1 fruit fly cellular context compared by ENCODE assay signal in the genomic region with DNA sequence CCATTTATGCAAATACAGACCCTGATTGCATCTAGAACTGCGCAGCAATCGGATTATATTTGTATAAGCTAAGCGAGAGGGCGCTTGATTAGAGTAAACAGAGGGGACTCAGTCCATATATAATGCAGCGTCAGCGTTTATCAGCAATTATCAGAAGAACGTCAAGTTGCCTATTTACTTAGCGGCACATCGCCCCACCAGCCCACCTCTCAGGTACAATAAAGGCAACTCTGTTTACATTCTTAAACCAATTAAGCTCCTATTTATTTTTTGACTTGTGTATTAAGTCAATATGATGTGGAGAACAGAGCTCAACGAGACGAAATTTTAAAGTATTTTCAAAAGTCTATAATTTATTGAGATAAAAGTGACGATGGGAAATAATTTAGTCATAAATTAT.
TF ChIP-seq lines count a peak whose summit lies in the region.

No protein-coding gene starts in this region.

TF ChIP-seq in whole organism, embryonic, 481 proteins besides CTCF, POLR2A, EP300 and RAD21 (continued from another document and continues in another):
- peak; percentile 73 for TF ChIP-seq trem (tag; optimal IDR thresholded peaks at IDR 0.05; lab: Kevin White, UChicago)
- TF ChIP-seq Dip3 (GFP tag; optimal IDR thresholded peaks at IDR 0.05; lab: Kevin White, UChicago), result no peak
- TF ChIP-seq onecut (GFP tag; IDR thresholded peaks at IDR 0.05; lab: Robert Waterston, UW), result peak; percentile 89
- TF ChIP-seq CG3281 (GFP tag; optimal IDR thresholded peaks at IDR 0.05; lab: Kevin White, UChicago), result peak; percentile 84
- no peak for TF ChIP-seq Deaf1 (tag; optimal IDR thresholded peaks at IDR 0.05; lab: Kevin White, UChicago)
- no peak for TF ChIP-seq az2 (GFP tag; optimal IDR thresholded peaks at IDR 0.05; lab: Kevin White, UChicago)
- peak; percentile 91 for TF ChIP-seq zfh1 (GFP tag; IDR thresholded peaks at IDR 0.05; lab: Robert Waterston, UW)
- no peak for TF ChIP-seq trh (GFP tag; optimal IDR thresholded peaks at IDR 0.05; lab: Kevin White, UChicago)
- TF ChIP-seq CG13424 (tag; optimal IDR thresholded peaks at IDR 0.05; lab: Kevin White, UChicago), result peak; percentile 60
- peak; percentile 3 for TF ChIP-seq Lhr (GFP tag; optimal IDR thresholded peaks at IDR 0.05; lab: Kevin White, UChicago)
- peak; percentile 24; the same call in 1 of the 2 replicates for TF ChIP-seq lmd (GFP tag; IDR thresholded peaks at IDR 0.05; lab: Robert Waterston, UW)
- no peak for TF ChIP-seq CG16815 (GFP tag; optimal IDR thresholded peaks at IDR 0.05; lab: Kevin White, UChicago)
- TF ChIP-seq CG7357 (GFP tag; IDR thresholded peaks at IDR 0.05; lab: Robert Waterston, UW), result no peak
- no peak for TF ChIP-seq Hsf (GFP tag; optimal IDR thresholded peaks at IDR 0.05; lab: Kevin White, UChicago)
- TF ChIP-seq Awh (GFP tag; IDR thresholded peaks at IDR 0.05; lab: Robert Waterston, UW), result peak; percentile 94
- peak; percentile 80 for TF ChIP-seq CG15514 (GFP tag; optimal IDR thresholded peaks at IDR 0.05; lab: Kevin White, UChicago)
- TF ChIP-seq CG1603 (tag; optimal IDR thresholded peaks at IDR 0.05; lab: Kevin White, UChicago), result peak; percentile 79
- TF ChIP-seq inv (GFP tag; IDR thresholded peaks at IDR 0.05; lab: Robert Waterston, UW; ENCODE audit: partially characterized antibody), result no peak
- no peak for TF ChIP-seq ham (GFP tag; IDR thresholded peaks at IDR 0.05; lab: Robert Waterston, UW)
- TF ChIP-seq Hand (GFP tag; optimal IDR thresholded peaks at IDR 0.05; lab: Kevin White, UChicago), result no peak
- peak; percentile 99 for TF ChIP-seq ATbp (GFP tag; optimal IDR thresholded peaks at IDR 0.05; lab: Kevin White, UChicago)
- TF ChIP-seq CG5245 (GFP tag; optimal IDR thresholded peaks at IDR 0.05; lab: Kevin White, UChicago), result peak; percentile 73
- peak; percentile 77 for TF ChIP-seq Dbx (GFP tag; IDR thresholded peaks at IDR 0.05; lab: Robert Waterston, UW)
- TF ChIP-seq Oaz (GFP tag; IDR thresholded peaks at IDR 0.05; lab: Robert Waterston, UW), result no peak
- TF ChIP-seq al (GFP tag; IDR thresholded peaks at IDR 0.05; lab: Robert Waterston, UW), result no peak; the same call in 1 of the 2 replicates
- TF ChIP-seq CG14667 (GFP tag; IDR thresholded peaks at IDR 0.05; lab: Robert Waterston, UW), result no peak
- TF ChIP-seq CG10462 (GFP tag; optimal IDR thresholded peaks at IDR 0.05; lab: Kevin White, UChicago), result no peak
- TF ChIP-seq emc (GFP tag; optimal IDR thresholded peaks at IDR 0.05; lab: Kevin White, UChicago), result no peak
- peak; percentile 96 for TF ChIP-seq kni (GFP tag; optimal IDR thresholded peaks at IDR 0.05; lab: Kevin White, UChicago)
- peak; percentile 53; the same call in 1 of the 3 replicates for TF ChIP-seq ase (GFP tag; IDR thresholded peaks at IDR 0.05; lab: Robert Waterston, UW)
- TF ChIP-seq dysf (GFP tag; IDR thresholded peaks at IDR 0.05; lab: Robert Waterston, UW), result peak; percentile 60; the same call in 2 of the 3 replicates
- TF ChIP-seq chif (GFP tag; optimal IDR thresholded peaks at IDR 0.05; lab: Kevin White, UChicago), result peak in 1 of 2 experiments; percentile 93
- TF ChIP-seq CG13296 (GFP tag; optimal IDR thresholded peaks at IDR 0.05; lab: Kevin White, UChicago), result peak; percentile 79
- TF ChIP-seq danr (GFP tag; IDR thresholded peaks at IDR 0.05; lab: Robert Waterston, UW), result peak; percentile 60; the same call in 1 of the 2 replicates
- peak; percentile 29 for TF ChIP-seq Sox102F (GFP tag; optimal IDR thresholded peaks at IDR 0.05; lab: Kevin White, UChicago)
- TF ChIP-seq nau (GFP tag; optimal IDR thresholded peaks at IDR 0.05; lab: Kevin White, UChicago), result peak; percentile 93
- no peak for TF ChIP-seq CG7786 (GFP tag; optimal IDR thresholded peaks at IDR 0.05; lab: Kevin White, UChicago)
- no peak for TF ChIP-seq CG10366 (GFP tag; IDR thresholded peaks at IDR 0.05; lab: Robert Waterston, UW)
- peak; percentile 39 for TF ChIP-seq NfI (GFP tag; optimal IDR thresholded peaks at IDR 0.05; lab: Kevin White, UChicago)
- TF ChIP-seq CG16863 (GFP tag; optimal IDR thresholded peaks at IDR 0.05; lab: Kevin White, UChicago), result no peak
- peak; percentile 63; the same call in 1 of the 3 replicates for TF ChIP-seq B-H1 (GFP tag; IDR thresholded peaks at IDR 0.05; lab: Robert Waterston, UW)
- peak; percentile 26 for TF ChIP-seq bigmax (GFP tag; optimal IDR thresholded peaks at IDR 0.05; lab: Kevin White, UChicago)
- peak; percentile 18; the same call in 1 of the 3 replicates for TF ChIP-seq Aef1 (GFP tag; IDR thresholded peaks at IDR 0.05; lab: Robert Waterston, UW)
- TF ChIP-seq Dip2 (GFP tag; IDR thresholded peaks at IDR 0.05; lab: Robert Waterston, UW), result no peak
- no peak; the same call in 1 of the 3 replicates for TF ChIP-seq CG11456 (GFP tag; IDR thresholded peaks at IDR 0.05; lab: Robert Waterston, UW)
- TF ChIP-seq sr (GFP tag; IDR thresholded peaks at IDR 0.05; lab: Robert Waterston, UW), result peak; percentile 72
- peak; percentile 92 for TF ChIP-seq Sox100B (GFP tag; optimal IDR thresholded peaks at IDR 0.05; lab: Kevin White, UChicago)
- TF ChIP-seq CG3065 (GFP tag; optimal IDR thresholded peaks at IDR 0.05; lab: Kevin White, UChicago), result no peak
- TF ChIP-seq NC2β (GFP tag; optimal IDR thresholded peaks at IDR 0.05; lab: Kevin White, UChicago), result peak; percentile 92
- TF ChIP-seq Spps (tag; optimal IDR thresholded peaks at IDR 0.05; lab: Kevin White, UChicago), result peak; percentile 79
- TF ChIP-seq CG11560 (tag; IDR thresholded peaks at IDR 0.05; lab: Robert Waterston, UW), result peak; percentile 37; the same call in 1 of the 3 replicates
- no peak for TF ChIP-seq BEAF-32 (GFP tag; optimal IDR thresholded peaks at IDR 0.05; lab: Kevin White, UChicago)
- no peak for TF ChIP-seq Mad (GFP tag; optimal IDR thresholded peaks at IDR 0.05; lab: Kevin White, UChicago)
- TF ChIP-seq unc-4 (GFP tag; IDR thresholded peaks at IDR 0.05; lab: Robert Waterston, UW; ENCODE audit: partially characterized antibody), result no peak
- peak; percentile 89 for TF ChIP-seq eyg (GFP tag; optimal IDR thresholded peaks at IDR 0.05; lab: Kevin White, UChicago)
- peak; percentile 82 for TF ChIP-seq CG15696 (tag; optimal IDR thresholded peaks at IDR 0.05; lab: Kevin White, UChicago)
- no peak for TF ChIP-seq ato (GFP tag; IDR thresholded peaks at IDR 0.05; lab: Robert Waterston, UW; ENCODE audit: partially characterized antibody)
- no peak for TF ChIP-seq CG1832 (GFP tag; optimal IDR thresholded peaks at IDR 0.05; lab: Kevin White, UChicago)
- peak; percentile 67 for TF ChIP-seq p53 (GFP tag; optimal IDR thresholded peaks at IDR 0.05; lab: Kevin White, UChicago)
- TF ChIP-seq aop (GFP tag; IDR thresholded peaks at IDR 0.05; lab: Robert Waterston, UW), result no peak
- no peak for TF ChIP-seq D19B (GFP tag; optimal IDR thresholded peaks at IDR 0.05; lab: Kevin White, UChicago)
- TF ChIP-seq CG8089 (GFP tag; optimal IDR thresholded peaks at IDR 0.05; lab: Kevin White, UChicago), result peak; percentile 16
- peak; percentile 70 for TF ChIP-seq CG4360 (GFP tag; IDR thresholded peaks at IDR 0.05; lab: Robert Waterston, UW)
- no peak for TF ChIP-seq dm (GFP tag; optimal IDR thresholded peaks at IDR 0.05; lab: Kevin White, UChicago)
- TF ChIP-seq pnt (GFP tag; optimal IDR thresholded peaks at IDR 0.05; lab: Kevin White, UChicago), result peak; percentile 71
- peak; percentile 83 for TF ChIP-seq Six4 (GFP tag; optimal IDR thresholded peaks at IDR 0.05; lab: Kevin White, UChicago)
- peak; percentile 69; the same call in 1 of the 3 replicates for TF ChIP-seq ci (GFP tag; IDR thresholded peaks at IDR 0.05; lab: Robert Waterston, UW)
- TF ChIP-seq CG12391 (tag; optimal IDR thresholded peaks at IDR 0.05; lab: Kevin White, UChicago), result no peak
- TF ChIP-seq CG14050 (GFP tag; IDR thresholded peaks at IDR 0.05; lab: Robert Waterston, UW), result no peak
- TF ChIP-seq gem (tag; optimal IDR thresholded peaks at IDR 0.05; lab: Kevin White, UChicago), result peak; percentile 85
- no peak for TF ChIP-seq ro (GFP tag; IDR thresholded peaks at IDR 0.05; lab: Robert Waterston, UW)
- TF ChIP-seq crp (GFP tag; optimal IDR thresholded peaks at IDR 0.05; lab: Kevin White, UChicago), result no peak
- no peak for TF ChIP-seq hb (GFP tag; IDR thresholded peaks at IDR 0.05; lab: Robert Waterston, UW; ENCODE audit: partially characterized antibody)
- peak; percentile 66; the same call in 2 of the 3 replicates for TF ChIP-seq CG6175 (GFP tag; IDR thresholded peaks at IDR 0.05; lab: Robert Waterston, UW)
- no peak for TF ChIP-seq Abd-B (GFP tag; optimal IDR thresholded peaks at IDR 0.05; lab: Kevin White, UChicago)
- TF ChIP-seq usp (GFP tag; optimal IDR thresholded peaks at IDR 0.05; lab: Kevin White, UChicago), result no peak
- TF ChIP-seq CG9609 (GFP tag; optimal IDR thresholded peaks at IDR 0.05; lab: Kevin White, UChicago), result no peak
- TF ChIP-seq fd64A (GFP tag; optimal IDR thresholded peaks at IDR 0.05; lab: Kevin White, UChicago), result peak; percentile 98
- TF ChIP-seq Xrp1 (GFP tag; IDR thresholded peaks at IDR 0.05; lab: Robert Waterston, UW), result peak; percentile 96
- no peak for TF ChIP-seq CG10321 (GFP tag; IDR thresholded peaks at IDR 0.05; lab: Robert Waterston, UW)
- TF ChIP-seq CG3407 (GFP tag; optimal IDR thresholded peaks at IDR 0.05; lab: Kevin White, UChicago), result peak; percentile 94
- no peak for TF ChIP-seq Lim3 (GFP tag; IDR thresholded peaks at IDR 0.05; lab: Robert Waterston, UW)
- no peak for TF ChIP-seq Eip74EF (GFP tag; optimal IDR thresholded peaks at IDR 0.05; lab: Kevin White, UChicago)
- peak; percentile 52; the same call in 1 of the 3 replicates for TF ChIP-seq CG34422 (GFP tag; IDR thresholded peaks at IDR 0.05; lab: Robert Waterston, UW)
- TF ChIP-seq CG1647 (GFP tag; optimal IDR thresholded peaks at IDR 0.05; lab: Kevin White, UChicago), result peak; percentile 88
- TF ChIP-seq CG12659 (GFP tag; optimal IDR thresholded peaks at IDR 0.05; lab: Kevin White, UChicago), result no peak
- TF ChIP-seq CG17361 (GFP tag; IDR thresholded peaks at IDR 0.05; lab: Robert Waterston, UW), result peak; percentile 90
- peak; percentile 56 for TF ChIP-seq CG11247 (GFP tag; IDR thresholded peaks at IDR 0.05; lab: Robert Waterston, UW)
- peak; percentile 84 for TF ChIP-seq pb (GFP tag; optimal IDR thresholded peaks at IDR 0.05; lab: Kevin White, UChicago)
- no peak for TF ChIP-seq ems (GFP tag; optimal IDR thresholded peaks at IDR 0.05; lab: Kevin White, UChicago)
- TF ChIP-seq CG4617 (GFP tag; optimal IDR thresholded peaks at IDR 0.05; lab: Kevin White, UChicago; ENCODE audit: borderline replicate concordance), result no peak
- peak; percentile 32 to 75 for TF ChIP-seq bsh (GFP tag; optimal IDR thresholded peaks at IDR 0.05; lab: Kevin White, UChicago)
- peak; percentile 87; the same call in 1 of the 2 replicates for TF ChIP-seq sob (GFP tag; IDR thresholded peaks at IDR 0.05; lab: Robert Waterston, UW)
- no peak for TF ChIP-seq CG4730 (GFP tag; IDR thresholded peaks at IDR 0.05; lab: Robert Waterston, UW)
- TF ChIP-seq Atf-2 (GFP tag; optimal IDR thresholded peaks at IDR 0.05; lab: Kevin White, UChicago), result no peak
- peak; percentile 80 for TF ChIP-seq Jarid2 (GFP tag; optimal IDR thresholded peaks at IDR 0.05; lab: Kevin White, UChicago)
- TF ChIP-seq dmrt99B (tag; optimal IDR thresholded peaks at IDR 0.05; lab: Kevin White, UChicago), result peak; percentile 85
- peak; percentile 82 for TF ChIP-seq CG4424 (GFP tag; optimal IDR thresholded peaks at IDR 0.05; lab: Kevin White, UChicago)
- TF ChIP-seq Dp (GFP tag; optimal IDR thresholded peaks at IDR 0.05; lab: Kevin White, UChicago), result no peak
- no peak for TF ChIP-seq CG13287 (GFP tag; IDR thresholded peaks at IDR 0.05; lab: Robert Waterston, UW; ENCODE audit: partially characterized antibody)
- TF ChIP-seq scrt (GFP tag; optimal IDR thresholded peaks at IDR 0.05; lab: Kevin White, UChicago), result peak; percentile 74
- TF ChIP-seq CG3726 (GFP tag; IDR thresholded peaks at IDR 0.05; lab: Robert Waterston, UW), result no peak; the same call in 2 of the 3 replicates
- TF ChIP-seq CG33213 (GFP tag; optimal IDR thresholded peaks at IDR 0.05; lab: Kevin White, UChicago), result peak; percentile 74
- no peak for TF ChIP-seq CG9932 (GFP tag; IDR thresholded peaks at IDR 0.05; lab: Robert Waterston, UW)
- no peak for TF ChIP-seq NC2α (GFP tag; optimal IDR thresholded peaks at IDR 0.05; lab: Kevin White, UChicago)
- peak; percentile 73 for TF ChIP-seq CG6765 (GFP tag; optimal IDR thresholded peaks at IDR 0.05; lab: Kevin White, UChicago)
- peak; percentile 90 for TF ChIP-seq NK7.1 (GFP tag; optimal IDR thresholded peaks at IDR 0.05; lab: Kevin White, UChicago)
- TF ChIP-seq Bgb (GFP tag; IDR thresholded peaks at IDR 0.05; lab: Robert Waterston, UW; ENCODE audit: partially characterized antibody), result no peak
- TF ChIP-seq HHEX (GFP tag; optimal IDR thresholded peaks at IDR 0.05; lab: Kevin White, UChicago), result peak; percentile 83
- no peak for TF ChIP-seq ab (GFP tag; optimal IDR thresholded peaks at IDR 0.05; lab: Kevin White, UChicago)
- no peak for TF ChIP-seq ssp (GFP tag; IDR thresholded peaks at IDR 0.05; lab: Robert Waterston, UW)
- TF ChIP-seq CG10979 (tag; optimal IDR thresholded peaks at IDR 0.05; lab: Kevin White, UChicago), result peak; percentile 82
- TF ChIP-seq Mrtf (GFP tag; IDR thresholded peaks at IDR 0.05; lab: Robert Waterston, UW), result no peak
- peak; percentile 81 for TF ChIP-seq CG7556 (GFP tag; optimal IDR thresholded peaks at IDR 0.05; lab: Kevin White, UChicago)
- TF ChIP-seq CG12236 (GFP tag; optimal IDR thresholded peaks at IDR 0.05; lab: Kevin White, UChicago), result no peak
- no peak for TF ChIP-seq ash1 (GFP tag; optimal IDR thresholded peaks at IDR 0.05; lab: Kevin White, UChicago)
- peak; percentile 78 for TF ChIP-seq CG6854 (GFP tag; optimal IDR thresholded peaks at IDR 0.05; lab: Kevin White, UChicago)
- TF ChIP-seq Hr51 (GFP tag; optimal IDR thresholded peaks at IDR 0.05; lab: Kevin White, UChicago), result no peak
- TF ChIP-seq twi (tag; optimal IDR thresholded peaks at IDR 0.05; lab: Kevin White, UChicago), result no peak
- peak; percentile 91 for TF ChIP-seq CG8359 (GFP tag; optimal IDR thresholded peaks at IDR 0.05; lab: Kevin White, UChicago; ENCODE audit: borderline replicate concordance)
- TF ChIP-seq sqz (GFP tag; optimal IDR thresholded peaks at IDR 0.05; lab: Kevin White, UChicago), result peak; percentile 49
- peak; percentile 91 for TF ChIP-seq CG18262 (tag; optimal IDR thresholded peaks at IDR 0.05; lab: Kevin White, UChicago)
- peak; percentile 78 for TF ChIP-seq TFAM (GFP tag; optimal IDR thresholded peaks at IDR 0.05; lab: Kevin White, UChicago)
- TF ChIP-seq CG31441 (GFP tag; IDR thresholded peaks at IDR 0.05; lab: Robert Waterston, UW), result peak; percentile 93
- TF ChIP-seq CG9727 (GFP tag; optimal IDR thresholded peaks at IDR 0.05; lab: Kevin White, UChicago), result peak; percentile 79
- peak; percentile 75 for TF ChIP-seq exex (tag; optimal IDR thresholded peaks at IDR 0.05; lab: Kevin White, UChicago)
- TF ChIP-seq sug (tag; optimal IDR thresholded peaks at IDR 0.05; lab: Kevin White, UChicago), result no peak
